Worm (Caenorhabditis elegans): ENCODE results near the gene sor-1.

DNA sequence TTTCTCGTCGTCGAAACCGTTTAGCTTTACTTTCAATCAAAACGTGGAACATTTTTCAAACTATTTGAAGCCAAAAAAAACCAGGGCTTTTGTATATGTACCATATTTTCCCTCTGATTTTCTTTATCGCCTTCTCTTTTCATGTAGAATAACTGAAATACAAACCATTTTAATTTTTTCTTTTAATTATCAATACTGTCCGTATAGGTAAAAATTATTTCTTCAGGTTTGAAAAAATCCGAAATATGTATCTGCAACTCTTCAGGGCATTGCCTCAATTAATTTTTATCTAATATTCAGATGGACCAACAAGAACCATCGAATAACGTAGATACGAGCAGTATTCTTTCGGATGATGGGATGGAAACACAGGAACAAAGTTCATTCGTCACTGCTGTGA, 43.0 kb upstream of the sor-1 start, which contains the start of gene met-2:
- TF ChIP-seq pha-4 (tag; optimal IDR thresholded peaks at IDR 0.05) (no peak), ces-1 (GFP tag; optimal IDR thresholded peaks at IDR 0.05) (no peak), nhr-76 (tag; optimal IDR thresholded peaks at IDR 0.05) (no peak), lsy-2 (tag; optimal IDR thresholded peaks at IDR 0.05) (no peak), ztf-11 (tag; optimal IDR thresholded peaks at IDR 0.05) (no peak), snpc-4 (tag; optimal IDR thresholded peaks at IDR 0.05) (no peak), tbx-8 (GFP tag; optimal IDR thresholded peaks at IDR 0.05) (no peak), unc-120 (tag; optimal IDR thresholded peaks at IDR 0.05; ENCODE audit: poor library complexity, severe bottlenecking) (no peak), mls-2 (tag; optimal IDR thresholded peaks at IDR 0.05) (no peak), sptf-1 (tag; optimal IDR thresholded peaks at IDR 0.05) (no peak), unc-39 (tag; optimal IDR thresholded peaks at IDR 0.05) (no peak)
